Worm (Caenorhabditis elegans): Measurements from ENCODE around the gene unc-17.

Gene unc-17

DNA sequence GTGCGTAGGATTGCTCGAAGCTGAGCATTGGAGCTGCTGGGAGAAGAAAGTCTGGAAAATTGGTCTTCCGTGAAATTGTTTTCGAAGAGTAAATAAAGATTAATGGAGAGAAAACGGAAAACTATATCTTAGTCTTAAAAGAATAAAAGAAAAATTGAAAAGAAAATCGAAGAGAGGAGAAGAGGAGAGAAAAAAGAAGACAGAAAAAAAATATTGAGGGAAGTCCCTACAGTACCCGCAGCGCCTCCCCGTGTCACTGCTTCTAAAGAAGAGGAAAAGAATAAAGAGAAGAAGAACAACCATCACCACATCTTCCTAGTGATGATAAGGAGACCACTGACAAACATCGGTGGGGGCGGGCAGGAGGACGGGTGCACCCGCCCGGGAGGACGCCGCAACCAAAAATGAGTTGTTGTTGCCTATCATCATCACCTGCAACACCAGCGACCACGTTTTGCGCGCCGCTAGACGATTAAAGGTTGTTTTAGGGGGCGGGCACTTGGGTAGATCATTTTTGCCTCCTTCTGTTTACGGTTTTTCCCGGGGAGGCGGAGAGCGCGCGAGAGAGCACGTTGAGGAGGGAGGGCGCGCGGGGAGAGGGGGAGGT, 24.2 kb upstream of the unc-17 start, which contains the start of gene CC8.2 (continued):
- no peak for TF ChIP-seq hpl-2 (GFP tag; optimal IDR thresholded peaks at IDR 0.05)
- TF ChIP-seq ceh-8 (GFP tag; optimal IDR thresholded peaks at IDR 0.05): peak; percentile 22
- TF ChIP-seq fkh-10 (GFP tag; optimal IDR thresholded peaks at IDR 0.05): no peak
- TF ChIP-seq lin-35 (GFP tag; optimal IDR thresholded peaks at IDR 0.05): peak; percentile 16 to 66
- TF ChIP-seq egl-27 (tag; optimal IDR thresholded peaks at IDR 0.05): no peak
- no peak for TF ChIP-seq C34B4.2 (tag; optimal IDR thresholded peaks at IDR 0.05)
- peak; percentile 82 for TF ChIP-seq lin-14 (GFP tag; optimal IDR thresholded peaks at IDR 0.05)
- no peak for TF ChIP-seq aly-2 (tag; optimal IDR thresholded peaks at IDR 0.05)
- no peak for TF ChIP-seq irx-1 (tag; optimal IDR thresholded peaks at IDR 0.05)
- peak; percentile 63 for TF ChIP-seq tbx-2 (tag; optimal IDR thresholded peaks at IDR 0.05)
- TF ChIP-seq mef-2 (tag; optimal IDR thresholded peaks at IDR 0.05): no peak
- no peak for TF ChIP-seq Y116A8C.19 (tag; optimal IDR thresholded peaks at IDR 0.05; ENCODE audit: borderline replicate concordance)
- TF ChIP-seq egl-13 (tag; optimal IDR thresholded peaks at IDR 0.05): no peak
- no peak for TF ChIP-seq fkh-4 (tag; optimal IDR thresholded peaks at IDR 0.05; ENCODE audit: borderline replicate concordance)
- TF ChIP-seq aha-1 (tag; optimal IDR thresholded peaks at IDR 0.05): no peak
- TF ChIP-seq efl-1 (optimal IDR thresholded peaks at IDR 0.05): peak in 1 of 2 experiments; percentile 0
- TF ChIP-seq efl-1 (GFP tag; optimal IDR thresholded peaks at IDR 0.05 in 1 of 2): no peak
- TF ChIP-seq lin-39 (tag; optimal IDR thresholded peaks at IDR 0.05): no peak
- TF ChIP-seq ama-1 (optimal IDR thresholded peaks at IDR 0.05): no peak
- TF ChIP-seq ces-1 (GFP tag; optimal IDR thresholded peaks at IDR 0.05): no peak
- TF ChIP-seq unc-62 (GFP tag; optimal IDR thresholded peaks at IDR 0.05): no peak
- TF ChIP-seq ceh-90 (tag; optimal IDR thresholded peaks at IDR 0.05): no peak
- no peak for TF ChIP-seq alr-1 (tag; optimal IDR thresholded peaks at IDR 0.05; ENCODE audit: borderline replicate concordance)
- TF ChIP-seq nhr-47 (tag; optimal IDR thresholded peaks at IDR 0.05): peak; percentile 58
- TF ChIP-seq nhr-237 (tag; optimal IDR thresholded peaks at IDR 0.05): no peak
- TF ChIP-seq nhr-28 (tag; optimal IDR thresholded peaks at IDR 0.05): no peak
- no peak for TF ChIP-seq skn-1 (tag; optimal IDR thresholded peaks at IDR 0.05)
- peak; percentile 45 for TF ChIP-seq unc-130 (tag; optimal IDR thresholded peaks at IDR 0.05)
- no peak for TF ChIP-seq unc-86 (tag; optimal IDR thresholded peaks at IDR 0.05)
- 0 out of 2 replicates have a peak, but pooled peaks have one; percentile 40 for TF ChIP-seq grh-1 (GFP tag; IDR thresholded peaks at IDR 0.05)
- TF ChIP-seq efl-3 (GFP tag; optimal IDR thresholded peaks at IDR 0.05): no peak
- no peak for TF ChIP-seq F16B12.6 (tag; optimal IDR thresholded peaks at IDR 0.05)
- no peak for TF ChIP-seq mep-1 (tag; optimal IDR thresholded peaks at IDR 0.05)

DNA sequence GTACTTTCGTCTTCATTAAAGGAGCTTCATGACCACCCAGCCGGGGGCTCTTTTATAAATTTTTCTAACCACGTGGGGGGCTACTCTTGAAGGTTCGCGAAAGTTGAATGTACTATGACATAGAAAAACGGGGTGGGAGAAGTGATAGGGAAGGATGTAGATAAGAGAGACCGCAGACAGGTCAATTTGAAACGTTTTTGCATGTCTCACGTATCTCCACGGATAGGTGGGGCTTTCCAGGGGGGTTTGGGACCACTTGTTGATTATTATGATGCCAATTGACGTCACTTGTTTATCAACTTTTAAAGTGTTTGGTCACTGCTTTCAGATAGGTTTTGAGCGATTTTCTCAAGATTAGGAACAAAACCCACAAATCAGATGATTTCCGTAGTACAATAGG, 23.1 kb upstream of the unc-17 start:
- TF ChIP-seq sox-4 (tag; optimal IDR thresholded peaks at IDR 0.05) (no peak), ces-1 (GFP tag; optimal IDR thresholded peaks at IDR 0.05) (no peak), skn-1 (tag; optimal IDR thresholded peaks at IDR 0.05) (no peak), tbx-2 (tag; optimal IDR thresholded peaks at IDR 0.05) (peak; percentile 10), jun-1 (tag; optimal IDR thresholded peaks at IDR 0.05) (no peak), C04F5.9 (tag; optimal IDR thresholded peaks at IDR 0.05) (no peak), unc-30 (tag; optimal IDR thresholded peaks at IDR 0.05) (no peak), lsy-2 (tag; optimal IDR thresholded peaks at IDR 0.05) (peak; percentile 11 to 32), nhr-28 (tag; optimal IDR thresholded peaks at IDR 0.05) (no peak), swsn-7 (tag; optimal IDR thresholded peaks at IDR 0.05) (peak; percentile 22), zip-4 (GFP tag; optimal IDR thresholded peaks at IDR 0.05) (no peak), mdl-1 (tag; optimal IDR thresholded peaks at IDR 0.05) (peak in 1 of 2 experiments; percentile 71), nhr-71 (tag; optimal IDR thresholded peaks at IDR 0.05) (peak; percentile 89), nhr-47 (tag; optimal IDR thresholded peaks at IDR 0.05) (peak; percentile 24), lin-39 (tag; optimal IDR thresholded peaks at IDR 0.05) (peak; percentile 31), ztf-4 (tag; optimal IDR thresholded peaks at IDR 0.05) (peak; percentile 61), irx-1 (tag; optimal IDR thresholded peaks at IDR 0.05) (no peak), lin-14 (GFP tag; optimal IDR thresholded peaks at IDR 0.05) (peak; percentile 75), unc-86 (tag; optimal IDR thresholded peaks at IDR 0.05) (no peak), efl-1 (optimal IDR thresholded peaks at IDR 0.05) (no peak), efl-1 (GFP tag; optimal IDR thresholded peaks at IDR 0.05 in 1 of 2) (no peak), blmp-1 (tag; optimal IDR thresholded peaks at IDR 0.05) (peak; percentile 23), mef-2 (tag; optimal IDR thresholded peaks at IDR 0.05) (peak; percentile 55), nhr-84 (tag; optimal IDR thresholded peaks at IDR 0.05) (no peak), ceh-8 (GFP tag; optimal IDR thresholded peaks at IDR 0.05) (no peak), unc-130 (tag; optimal IDR thresholded peaks at IDR 0.05) (peak; percentile 77), ets-5 (GFP tag; IDR thresholded peaks at IDR 0.05) (no peak), unc-98 (GFP tag; IDR thresholded peaks at IDR 0.05) (0 out of 2 replicates have a peak, but pooled peaks have one; percentile 27), sup-37 (GFP tag; optimal IDR thresholded peaks at IDR 0.05) (no peak), mep-1 (tag; optimal IDR thresholded peaks at IDR 0.05) (peak; percentile 12), nhr-19 (GFP tag; conservative IDR thresholded peaks at IDR 0.05) (peak; percentile 81), snu-23 (GFP tag; optimal IDR thresholded peaks at IDR 0.05) (peak; percentile 61), fkh-10 (GFP tag; optimal IDR thresholded peaks at IDR 0.05) (no peak)
